Fruit fly (Drosophila melanogaster): Measurements from ENCODE around the gene CG11898.

CG11898 gene

dm6 chr3R:29157418-29158398 lies 7.7 kb upstream of the CG11898 start, which contains the start of gene rdog:
rdog (plus strand) TSS chr3R:29158122.
- TF ChIP-seq fd85E (GFP tag; optimal IDR thresholded peaks at IDR 0.05) (no peak), cyc (GFP tag; optimal IDR thresholded peaks at IDR 0.05) (peak; percentile 86), Sox102F (GFP tag; optimal IDR thresholded peaks at IDR 0.05) (peak; percentile 90), Hr39 (GFP tag; optimal IDR thresholded peaks at IDR 0.05) (peak; percentile 89), Ets96B (tag; optimal IDR thresholded peaks at IDR 0.05) (peak; percentile 52), Ets21C (GFP tag; optimal IDR thresholded peaks at IDR 0.05) (peak; percentile 78), pdm3 (GFP tag; optimal IDR thresholded peaks at IDR 0.05) (peak; percentile 85), CG11902 (GFP tag; optimal IDR thresholded peaks at IDR 0.05) (peak; percentile 73), svp (GFP tag) (peak; percentile 75), ss (GFP tag; optimal IDR thresholded peaks at IDR 0.05) (peak in 1 of 2 experiments; percentile 85), Hr38 (GFP tag; optimal IDR thresholded peaks at IDR 0.05) (no peak), CG6276 (GFP tag; optimal IDR thresholded peaks at IDR 0.05) (peak; percentile 67), acj6 (GFP tag; optimal IDR thresholded peaks at IDR 0.05) (peak; percentile 88), Gug (GFP tag; IDR thresholded peaks at IDR 0.05) (peak; percentile 46), vri (GFP tag; optimal IDR thresholded peaks at IDR 0.05) (peak; percentile 74), CG8119 (GFP tag; IDR thresholded peaks at IDR 0.05) (peak; percentile 75), esn (GFP tag; optimal IDR thresholded peaks at IDR 0.05) (peak; percentile 93), CG4318 (GFP tag; optimal IDR thresholded peaks at IDR 0.05) (no peak), CG6854 (GFP tag; optimal IDR thresholded peaks at IDR 0.05) (peak; percentile 78), CG6792 (GFP tag; optimal IDR thresholded peaks at IDR 0.05) (peak; percentile 88), CG3032 (tag; optimal IDR thresholded peaks at IDR 0.05) (peak; percentile 59), CG11762 (GFP tag; optimal IDR thresholded peaks at IDR 0.05; ENCODE audit: insufficient read depth) (peak; percentile 74), dsx (GFP tag; optimal IDR thresholded peaks at IDR 0.05; ENCODE audit: poor library complexity, severe bottlenecking) (peak; percentile 61), Blimp-1 (GFP tag; optimal IDR thresholded peaks at IDR 0.05) (peak; percentile 64), eg (GFP tag; IDR thresholded peaks at IDR 0.05) (peak; percentile 55), CG11294 (GFP tag; IDR thresholded peaks at IDR 0.05) (no peak), CG1621 (tag; optimal IDR thresholded peaks at IDR 0.05) (peak; percentile 82), CG6163 (GFP tag; IDR thresholded peaks at IDR 0.05) (no peak), CG8319 (GFP tag; optimal IDR thresholded peaks at IDR 0.05) (peak; percentile 86), Lpt (GFP tag; optimal IDR thresholded peaks at IDR 0.05) (peak; percentile 41), Sox14 (GFP tag; optimal IDR thresholded peaks at IDR 0.05) (peak; percentile 87), lz (GFP tag; optimal IDR thresholded peaks at IDR 0.05) (peak; percentile 89), Met (GFP tag; optimal IDR thresholded peaks at IDR 0.05) (peak; percentile 90), CG15336 (GFP tag; IDR thresholded peaks at IDR 0.05) (peak; percentile 73), CG10669 (GFP tag; optimal IDR thresholded peaks at IDR 0.05) (peak; percentile 78), achi (GFP tag; optimal IDR thresholded peaks at IDR 0.05) (peak; percentile 82), CG9139 (GFP tag; optimal IDR thresholded peaks at IDR 0.05) (no peak), Hr4 (GFP tag; optimal IDR thresholded peaks at IDR 0.05) (peak; percentile 88), net (GFP tag; optimal IDR thresholded peaks at IDR 0.05) (peak; percentile 78), CG16779 (tag; optimal IDR thresholded peaks at IDR 0.05) (peak; percentile 65), Eip78C (GFP tag) (peak; percentile 98), spab (GFP tag; optimal IDR thresholded peaks at IDR 0.05) (peak; percentile 73), Eip75B (GFP tag; optimal IDR thresholded peaks at IDR 0.05) (peak; percentile 89), salr (GFP tag; optimal IDR thresholded peaks at IDR 0.05) (peak; percentile 37 to 89), dac (GFP tag; optimal IDR thresholded peaks at IDR 0.05) (peak; percentile 56), CG10631 (GFP tag; optimal IDR thresholded peaks at IDR 0.05) (peak; percentile 85), Eip93F (GFP tag; optimal IDR thresholded peaks at IDR 0.05) (no peak), CG3919 (GFP tag; optimal IDR thresholded peaks at IDR 0.05) (peak; percentile 87), CG6808 (GFP tag; optimal IDR thresholded peaks at IDR 0.05) (peak; percentile 81)

Measured in whole organism, prepupa.